Worm (Caenorhabditis elegans) whole organism, dauer: ENCODE data around the gene C18D11.10.

Experiments used
- unc-62 ChIP-seq: sonication (generic microtip); optimal IDR thresholded peaks from 2 replicates; lab custom pipeline; 2017; ENCODE audit warnings: missing biosample characterization, missing genetic modification reagents, missing genetic modification characterization

The C18D11.10 gene

DNA sequence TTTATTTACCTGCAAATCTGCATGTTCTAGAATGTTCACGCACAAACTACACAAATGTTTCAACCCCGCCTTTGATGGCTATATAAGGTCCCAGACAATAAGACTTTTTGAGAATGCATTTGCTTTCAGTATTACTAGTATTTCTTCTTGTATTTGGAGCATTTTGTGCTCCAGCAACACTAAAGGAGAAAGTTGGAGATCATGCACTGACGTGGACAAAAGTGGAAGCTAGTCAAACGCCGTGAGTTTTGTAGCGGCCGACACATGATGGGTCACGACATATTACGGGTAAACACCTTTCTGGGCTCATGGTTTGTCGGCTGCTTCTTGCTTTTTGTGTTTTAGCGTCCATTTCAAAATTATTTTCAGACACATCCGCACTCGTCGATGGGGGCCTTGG is 2.9 kb downstream of the C18D11.10 start, which contains the start of gene C18D11.6:
Gene C18D11.6, plus strand, starts transcription at position 110 of the 400 bp plus-strand sequence.
- TF ChIP-seq unc-62 (GFP tag; lab: Kevin White, UChicago) = no peak

DNA sequence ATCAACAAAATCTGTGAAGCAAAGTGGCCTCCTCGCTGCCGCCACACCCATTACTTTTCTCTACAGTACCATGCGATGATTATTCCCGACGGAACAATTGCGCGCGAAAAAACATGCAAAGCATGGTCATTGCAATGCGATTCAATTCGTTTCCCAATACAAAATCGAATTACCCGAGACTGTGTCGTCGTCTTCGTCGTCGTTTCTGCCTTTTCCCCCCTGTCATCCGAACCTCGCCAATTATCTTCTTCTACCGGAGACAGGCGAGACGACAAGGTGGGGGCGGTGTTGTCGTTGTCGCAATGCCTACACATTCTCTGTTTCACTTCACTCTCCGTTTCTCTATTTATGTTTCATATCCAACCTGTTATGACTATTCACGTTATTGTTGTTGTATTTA is 4.3 kb downstream of the C18D11.10 start:
- no peak for TF ChIP-seq unc-62 (GFP tag; lab: Kevin White, UChicago)

DNA sequence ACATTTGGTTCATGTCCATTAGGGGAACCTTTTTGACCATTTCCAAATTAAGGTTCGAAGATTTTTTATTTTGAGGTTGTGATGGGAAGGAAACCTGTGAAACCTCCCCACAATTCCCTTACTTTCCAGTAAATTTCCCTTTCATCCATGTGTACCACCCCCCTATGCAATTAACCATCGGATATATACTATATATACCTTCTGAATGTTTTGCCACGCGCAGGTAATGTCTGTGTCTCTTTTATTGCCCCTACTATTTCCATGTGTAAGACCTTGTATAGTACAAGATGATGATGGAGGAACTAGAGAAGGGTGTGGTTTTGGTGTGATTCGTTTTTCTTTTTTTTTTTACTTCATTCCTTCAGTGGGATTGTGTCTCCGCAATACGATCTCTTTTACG is 7.1 kb downstream of the C18D11.10 start:
- no peak for TF ChIP-seq unc-62 (GFP tag; lab: Kevin White, UChicago)

ce11 chrIII:11816523-11817003 is 9.0 kb downstream of the C18D11.10 start, which contains the start of gene C18D11.1:
TSS of gene C18D11.1 (plus strand) at chrIII:11816573.
- no peak for TF ChIP-seq unc-62 (GFP tag; lab: Kevin White, UChicago)

DNA sequence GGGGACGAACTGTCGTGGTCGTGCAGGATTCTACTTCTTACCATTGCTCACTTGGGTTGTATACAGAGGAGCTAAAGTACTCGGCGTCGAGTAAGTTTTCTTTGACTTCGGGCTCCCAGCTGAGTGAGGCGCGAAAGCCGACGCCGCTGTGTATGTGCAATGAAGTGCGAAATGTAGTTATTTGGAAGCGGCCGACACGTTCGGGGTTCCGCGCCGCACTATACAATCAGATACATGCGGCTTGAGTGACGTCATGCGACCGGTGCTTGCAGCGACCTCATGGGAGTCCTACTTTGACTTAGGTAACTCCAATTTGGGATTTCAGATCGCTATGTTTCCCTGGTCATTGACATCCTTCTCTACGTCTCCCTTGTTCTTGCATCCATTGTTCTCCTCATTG is 10.3 kb downstream of the C18D11.10 start:
- TF ChIP-seq unc-62 (GFP tag; lab: Kevin White, UChicago) = no peak

- TF ChIP-seq unc-62 (GFP tag; lab: Kevin White, UChicago) = no peak
Measured at ce11 chrIII:11822407-11822806, 14.9 kb downstream of the C18D11.10 start, which contains the start of gene maa-1. TSS of gene maa-1 (minus strand) at chrIII:11822526.

DNA sequence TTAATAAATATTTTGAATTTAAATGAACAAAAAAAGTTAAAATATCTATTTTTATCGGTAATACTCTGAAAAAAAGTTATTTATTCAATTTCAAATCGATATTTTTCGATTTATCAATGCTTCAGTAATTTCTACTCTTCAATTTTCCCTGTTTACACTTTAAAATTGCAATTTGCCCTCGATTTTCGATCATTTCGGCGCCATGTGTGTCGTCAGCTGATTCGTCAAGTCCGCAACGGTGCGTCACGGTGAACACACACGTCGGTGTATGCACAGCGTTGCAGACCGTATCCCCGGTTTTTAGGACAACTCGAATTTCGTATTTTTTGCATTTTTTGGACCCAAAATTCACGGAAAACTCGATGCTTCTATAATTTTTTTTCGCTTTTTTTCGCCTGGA is 15.7 kb downstream of the C18D11.10 start, which contains the start of gene C18D11.3:
Gene C18D11.3, plus strand, starts transcription at position 189 of the 400 bp plus-strand sequence.
- no peak for TF ChIP-seq unc-62 (GFP tag; lab: Kevin White, UChicago)

ce11 chrIII:11824088-11824487 is 16.6 kb downstream of the C18D11.10 start:
- TF ChIP-seq unc-62 (GFP tag; lab: Kevin White, UChicago) = no peak

- no peak for TF ChIP-seq unc-62 (GFP tag; lab: Kevin White, UChicago)
Measured at ce11 chrIII:11824580-11824979, 17.1 kb downstream of the C18D11.10 start.

DNA sequence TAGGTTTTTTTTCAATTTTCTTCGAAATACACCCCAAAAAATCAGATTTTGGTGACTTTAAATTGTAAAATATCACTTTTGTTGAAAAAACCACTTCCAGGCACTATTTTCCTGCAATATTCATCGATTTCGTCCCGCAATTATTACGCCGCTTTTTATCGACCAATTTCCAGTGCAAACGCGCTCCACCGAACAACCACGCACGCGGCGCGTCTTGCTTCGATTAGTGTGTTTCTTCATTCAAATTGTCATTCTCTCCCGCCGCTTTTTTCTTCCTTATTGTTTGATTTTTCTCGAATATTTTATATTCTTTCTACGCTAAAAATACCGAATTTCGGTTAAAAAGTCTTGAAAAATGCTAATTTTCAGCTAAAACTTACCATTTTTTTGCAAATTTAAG is 18.1 kb downstream of the C18D11.10 start:
- TF ChIP-seq unc-62 (GFP tag; lab: Kevin White, UChicago) = no peak

- TF ChIP-seq unc-62 (GFP tag; lab: Kevin White, UChicago) = no peak
Measured at ce11 chrIII:11826118-11826517, 18.6 kb downstream of the C18D11.10 start, which contains the start of gene rsp-8. TSS of gene rsp-8 (plus strand) at chrIII:11826418.

DNA sequence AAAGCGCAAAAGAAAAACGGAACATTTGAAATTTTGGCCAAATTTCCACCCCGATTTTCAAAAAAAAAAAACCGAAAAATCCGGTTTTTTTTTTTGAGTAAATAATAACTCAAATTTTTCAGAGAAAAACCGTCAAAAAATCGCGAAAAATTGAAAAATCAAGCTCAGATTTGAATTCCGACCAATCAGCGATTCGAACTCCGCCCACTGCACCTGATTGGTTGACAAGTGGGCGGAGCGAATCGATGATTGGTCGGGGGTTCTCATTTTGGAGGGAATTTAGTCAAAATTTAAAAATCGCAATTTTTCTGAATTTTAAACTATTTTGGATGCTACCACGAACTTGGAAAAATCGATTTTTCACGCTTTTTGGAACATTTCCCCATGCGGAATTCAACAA is 21.5 kb downstream of the C18D11.10 start:
- TF ChIP-seq unc-62 (GFP tag; lab: Kevin White, UChicago) = no peak

DNA sequence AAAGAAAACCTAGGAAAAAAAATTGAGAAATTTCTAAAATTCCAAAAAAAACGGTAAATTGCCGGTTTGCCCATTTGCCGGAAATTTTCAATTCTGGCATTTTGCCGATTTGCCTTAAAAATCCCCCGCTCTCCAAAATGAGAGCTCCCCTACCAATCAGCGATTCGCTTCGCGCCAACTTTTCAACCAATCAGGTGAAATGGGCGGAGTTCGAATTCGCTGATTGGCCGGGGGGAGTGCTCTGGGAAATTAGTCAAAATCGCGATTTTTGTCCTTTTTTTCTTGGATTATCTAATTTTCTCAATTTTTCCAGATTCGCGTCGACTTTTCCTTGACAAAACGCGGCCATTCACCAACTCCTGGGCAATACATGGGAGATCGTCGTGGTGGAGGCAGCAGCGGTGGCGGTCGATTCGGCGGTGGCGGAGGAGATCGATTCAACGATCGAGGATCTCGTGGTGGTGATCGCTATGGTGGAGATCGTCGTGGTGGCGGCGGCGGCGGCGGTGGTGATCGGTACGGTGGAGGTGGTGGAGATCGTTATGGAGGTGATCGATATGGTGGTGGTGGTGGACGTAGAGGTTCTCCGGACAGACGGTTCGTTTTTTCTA is 22.2 kb downstream of the C18D11.10 start:
- no peak for TF ChIP-seq unc-62 (GFP tag; lab: Kevin White, UChicago)

DNA sequence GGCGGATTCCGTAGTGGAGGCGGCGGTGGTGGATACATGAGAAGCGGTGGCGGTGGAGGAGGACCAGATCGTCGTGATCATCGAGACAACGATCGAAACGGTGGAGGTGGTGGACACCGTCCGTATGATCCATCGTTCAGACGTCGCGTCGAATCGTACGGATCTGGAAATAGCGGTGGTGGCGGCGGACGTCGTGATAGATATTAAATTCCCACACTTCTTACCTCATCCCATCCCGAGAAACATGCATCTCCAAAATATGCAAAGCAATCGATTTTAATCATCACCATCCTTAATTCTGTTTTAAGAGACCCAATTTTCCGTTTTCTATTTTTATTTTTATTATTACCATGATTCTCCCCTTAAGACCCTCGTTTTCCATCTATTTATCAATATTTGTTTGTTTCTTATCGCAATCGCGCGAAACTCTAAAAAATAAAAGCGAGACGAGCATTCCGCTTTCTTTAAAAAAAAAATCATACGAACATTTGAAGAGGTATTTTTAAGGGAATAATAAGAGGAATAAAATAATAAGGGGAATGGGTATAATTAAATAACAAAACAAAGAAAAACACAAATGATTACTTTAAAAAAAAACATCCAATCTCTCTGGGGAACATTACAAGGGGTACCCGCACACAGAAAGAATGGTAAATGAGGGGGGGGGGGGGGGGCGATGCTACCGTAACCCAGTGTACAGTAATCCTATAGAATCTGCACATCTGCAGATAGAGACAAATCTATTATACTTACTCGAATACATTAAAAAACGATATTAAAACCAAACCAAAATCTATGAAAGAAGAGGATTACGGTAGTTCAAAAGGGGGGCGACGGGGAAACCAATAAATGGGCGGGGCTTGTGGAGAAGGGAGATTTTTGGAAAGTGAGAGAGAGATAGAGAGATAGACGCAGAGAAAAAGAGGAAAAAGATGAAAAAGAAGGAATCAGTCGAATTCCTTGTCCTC is 23.3 kb downstream of the C18D11.10 start:
- no peak for TF ChIP-seq unc-62 (GFP tag; lab: Kevin White, UChicago)

DNA sequence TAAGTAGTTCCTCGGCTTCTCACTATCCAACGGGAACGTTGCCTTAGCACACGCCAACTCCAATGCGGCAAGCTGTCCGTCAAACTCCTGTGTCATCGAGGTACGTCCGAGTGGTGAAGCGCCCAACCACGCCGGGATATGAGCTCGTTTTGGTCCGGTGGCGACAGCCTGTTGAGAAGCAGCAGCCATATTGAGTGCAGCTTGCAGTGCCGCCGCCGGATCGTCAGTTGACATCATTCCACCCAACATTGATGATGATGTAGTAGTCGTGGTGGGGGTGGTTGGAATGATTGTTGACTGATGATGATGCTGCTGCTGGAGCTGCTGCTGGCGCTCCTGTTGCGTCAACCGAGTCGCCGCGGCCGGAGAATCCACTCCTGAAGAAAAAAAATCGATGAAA is 25.9 kb downstream of the C18D11.10 start:
- no peak for TF ChIP-seq unc-62 (GFP tag; lab: Kevin White, UChicago)

DNA sequence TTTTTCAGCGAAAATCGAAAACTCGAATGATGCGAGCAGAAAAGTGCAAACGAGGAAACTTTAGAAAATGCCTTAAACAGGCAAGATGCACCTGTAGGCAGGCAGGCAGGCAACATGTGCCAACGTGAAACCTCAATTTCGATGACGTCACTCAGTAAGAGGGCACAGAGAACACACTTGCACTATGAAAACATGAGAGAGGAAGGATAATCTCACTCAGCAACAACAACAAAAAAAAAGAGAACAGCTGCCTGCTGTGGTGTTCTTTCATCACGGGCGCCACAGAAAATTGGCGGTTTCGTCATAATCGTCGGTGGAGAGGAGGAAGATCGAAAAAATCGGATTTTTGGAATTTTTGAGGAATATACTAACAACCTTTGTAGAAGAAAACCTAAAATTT is 26.6 kb downstream of the C18D11.10 start:
- no peak for TF ChIP-seq unc-62 (GFP tag; lab: Kevin White, UChicago)
